Worm (Caenorhabditis elegans) whole organism, young adult: Measurements from ENCODE around the gene nlp-9.
A peak's percentile ranks its signal among the peaks of the same experiment; 100 is the strongest.
"Not testable (repeated sequence)": the region's sequence is repeated elsewhere in the genome, so short reads cannot be mapped to it uniquely, and the experiment has no call there.

ENCODE experiments used
- C06A6.2 ChIP-seq: fragments of 200-800 bp; sonication (Bioruptor generic); conservative IDR thresholded peaks from 2 replicates; pipeline ENCODE4 v1.3.6; 2022; ENCODE audit warnings: missing genetic modification characterization, missing compliant biosample characterization
- F22D6.2 ChIP-seq: sonication (generic microtip); optimal IDR thresholded peaks from 2 replicates; lab custom pipeline; 2016; ENCODE audit warnings: mild to moderate bottlenecking, missing genetic modification characterization, missing compliant biosample characterization
- F49E8.2 ChIP-seq: sonication (generic microtip); optimal IDR thresholded peaks from 3 replicates; lab custom pipeline; 2017; ENCODE audit warnings: missing genetic modification characterization, mild to moderate bottlenecking, missing compliant biosample characterization, antibody characterized with exemption, moderate library complexity; ENCODE audit not compliant: insufficient read depth
- F55B11.4 ChIP-seq: sonication (generic microtip); optimal IDR thresholded peaks from 2 replicates; lab custom pipeline; 2016; ENCODE audit warnings: missing compliant biosample characterization, missing genetic modification characterization, borderline replicate concordance; ENCODE audit not compliant: insufficient read depth
- K11D2.4 ChIP-seq: fragments of 200-800 bp; sonication (Bioruptor generic); IDR thresholded peaks from 2 replicates; pipeline ENCODE4 v1.3.6; 2022; ENCODE audit warnings: missing genetic modification reagents, missing genetic modification characterization, missing compliant biosample characterization
- T26A5.8 ChIP-seq: sonication (generic microtip); optimal IDR thresholded peaks from 2 replicates; lab custom pipeline; 2016; ENCODE audit warnings: missing genetic modification characterization, missing compliant biosample characterization
- ama-1 ChIP-seq, 3 experiments: fragments of 150-350 bp in 1 of 3; sonication (generic microtip) in 2 of 3; optimal IDR thresholded peaks; 2 replicates each; lab custom pipeline; 2014 to 2018; ENCODE audit warnings: missing biosample characterization in 2 of 3, missing genetic modification characterization in 2 of 3, missing genetic modification reagents in 2 of 3
- cebp-2 ChIP-seq: fragments of 200-800 bp; sonication (Bioruptor generic); IDR thresholded peaks from 2 replicates; pipeline ENCODE4 v1.3.6; 2022; ENCODE audit warnings: missing genetic modification characterization, missing compliant biosample characterization
- ceh-100 ChIP-seq: fragments of 200-800 bp; sonication (Bioruptor generic); IDR thresholded peaks from 2 replicates; pipeline ENCODE4 v1.3.6; 2022; ENCODE audit warnings: missing genetic modification reagents, missing genetic modification characterization, missing compliant biosample characterization
- ceh-27 ChIP-seq: fragments of 200-800 bp; sonication (Bioruptor generic); optimal IDR thresholded peaks from 2 replicates; lab custom pipeline; 2018; ENCODE audit warnings: mild to moderate bottlenecking, missing genetic modification characterization, moderate library complexity, missing compliant biosample characterization
- ceh-79 ChIP-seq: sonication (generic microtip); optimal IDR thresholded peaks from 2 replicates; lab custom pipeline; 2017; ENCODE audit warnings: mild to moderate bottlenecking, missing genetic modification characterization, missing compliant biosample characterization
- ets-4 ChIP-seq: fragments of 200-800 bp; sonication (Bioruptor generic); optimal IDR thresholded peaks from 2 replicates; lab custom pipeline; 2018; ENCODE audit warnings: mild to moderate bottlenecking, missing genetic modification characterization, missing compliant biosample characterization
- hrde-1 ChIP-seq: sonication (generic microtip); optimal IDR thresholded peaks from 2 replicates; lab custom pipeline; 2016; ENCODE audit warnings: missing genetic modification characterization, mild to moderate bottlenecking, missing compliant biosample characterization, moderate library complexity, missing genotype, missing genetic modification reagents, borderline replicate concordance
- lag-1 ChIP-seq: fragments of 200-800 bp; sonication (Bioruptor generic); IDR thresholded peaks from 2 replicates; pipeline ENCODE4 v1.3.6; 2022; ENCODE audit warnings: missing genetic modification reagents, missing genetic modification characterization, missing compliant biosample characterization
- let-607 ChIP-seq, 2 experiments: fragments of 200-800 bp in 1 of 2; sonication (Bioruptor generic) in 1 of 2; sonication (generic microtip) in 1 of 2; optimal IDR thresholded peaks; 2 replicates each; lab custom pipeline; 2016 to 2018; ENCODE audit warnings: mild to moderate bottlenecking in 2 of 2, missing compliant biosample characterization in 2 of 2, missing genetic modification characterization in 2 of 2, moderate library complexity in 2 of 2, missing genotype in 1 of 2
- lin-40 ChIP-seq: sonication (generic microtip); optimal IDR thresholded peaks from 2 replicates; lab custom pipeline; 2016; ENCODE audit warnings: missing genetic modification characterization, mild to moderate bottlenecking, missing compliant biosample characterization, missing genotype, missing genetic modification reagents
- madf-6 ChIP-seq: fragments of 200-800 bp; sonication (Bioruptor generic); IDR thresholded peaks from 2 replicates; pipeline ENCODE4 v1.3.6; 2022; ENCODE audit warnings: missing genetic modification reagents, missing genetic modification characterization, missing compliant biosample characterization
- mes-4 ChIP-seq: sonication (generic microtip); optimal IDR thresholded peaks from 2 replicates; lab custom pipeline; 2016; ENCODE audit warnings: missing genotype, missing genetic modification characterization, missing compliant biosample characterization
- nhr-179 ChIP-seq: sonication (generic microtip); optimal IDR thresholded peaks from 2 replicates; lab custom pipeline; 2016; ENCODE audit warnings: mild to moderate bottlenecking, missing genetic modification characterization, missing compliant biosample characterization
- nhr-90 ChIP-seq: sonication (generic microtip); optimal IDR thresholded peaks from 2 replicates; lab custom pipeline; 2016; ENCODE audit warnings: missing genotype, mild to moderate bottlenecking, missing genetic modification characterization, missing compliant biosample characterization
- rcor-1 ChIP-seq: fragments of 200-800 bp; sonication (Bioruptor generic); IDR thresholded peaks from 2 replicates; pipeline ENCODE4 v1.3.6; 2022; ENCODE audit warnings: missing genetic modification reagents, missing genetic modification characterization, missing compliant biosample characterization
- repo-1 ChIP-seq: sonication (generic microtip); optimal IDR thresholded peaks from 2 replicates; lab custom pipeline; 2017; ENCODE audit warnings: mild to moderate bottlenecking, missing genetic modification characterization, missing compliant biosample characterization
- snpc-1.1 ChIP-seq: sonication (generic microtip); optimal IDR thresholded peaks from 2 replicates; lab custom pipeline; 2017; ENCODE audit warnings: missing genetic modification characterization, mild to moderate bottlenecking, missing compliant biosample characterization, antibody characterized with exemption, moderate library complexity, missing genotype, missing genetic modification reagents; ENCODE audit not compliant: insufficient read depth
- sptf-2 ChIP-seq: fragments of 200-800 bp; sonication (Bioruptor generic); optimal IDR thresholded peaks from 2 replicates; lab custom pipeline; 2018; ENCODE audit warnings: mild to moderate bottlenecking, missing genetic modification characterization, missing compliant biosample characterization
- tbx-9 ChIP-seq: sonication (generic microtip); optimal IDR thresholded peaks from 2 replicates; lab custom pipeline; 2016; ENCODE audit warnings: borderline replicate concordance, missing genetic modification characterization, inconsistent platforms, missing compliant biosample characterization
- zfh-2 ChIP-seq: fragments of 200-800 bp; sonication (Bioruptor generic); conservative IDR thresholded peaks from 2 replicates; pipeline ENCODE4 v1.3.6; 2022; ENCODE audit warnings: missing genetic modification reagents, missing genetic modification characterization, missing compliant biosample characterization
- ztf-18 ChIP-seq: sonication (generic microtip); optimal IDR thresholded peaks from 2 replicates; lab custom pipeline; 2016; ENCODE audit warnings: missing genotype, mild to moderate bottlenecking, missing genetic modification characterization, missing compliant biosample characterization
- ztf-28 ChIP-seq: fragments of 200-800 bp; sonication (Bioruptor generic); IDR thresholded peaks from 2 replicates; pipeline ENCODE4 v1.3.6; 2022; ENCODE audit warnings: missing genetic modification reagents, missing genetic modification characterization, missing compliant biosample characterization
- ztf-6 ChIP-seq: fragments of 200-800 bp; sonication (Bioruptor generic); IDR thresholded peaks from 2 replicates; pipeline ENCODE4 v1.3.6; 2022; ENCODE audit warnings: missing genetic modification reagents, missing genetic modification characterization, missing compliant biosample characterization

The nlp-9 gene

DNA sequence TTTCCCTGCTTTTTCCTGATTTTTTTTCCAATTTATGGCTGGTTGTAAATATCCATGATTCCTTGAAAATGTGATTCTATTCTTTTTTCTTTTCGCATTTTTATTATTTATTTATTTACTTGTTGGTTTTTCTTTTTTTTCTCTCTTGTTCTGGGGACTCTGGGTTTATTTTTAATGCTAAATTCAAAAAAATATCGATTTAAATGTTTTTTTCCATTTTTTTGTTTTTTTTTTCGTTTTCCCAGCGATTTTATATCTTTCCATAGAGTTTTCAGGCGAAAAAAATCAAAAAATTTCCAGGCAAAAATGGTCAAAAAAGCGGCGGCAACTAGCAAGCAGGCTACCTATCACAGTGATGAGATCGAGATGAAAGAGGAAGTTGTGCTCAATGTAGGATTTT lies 20.3 kb upstream of the nlp-9 start, which contains the start of gene rpac-40:
TSS of gene rpac-40 (plus strand) at position 301 of the 400 bp plus-strand sequence.
- TF ChIP-seq F55B11.4 (tag; lab: Kevin White, UChicago): no peak
- TF ChIP-seq madf-6: 0 out of 2 replicates have a peak, but pooled peaks have one; percentile 10

DNA sequence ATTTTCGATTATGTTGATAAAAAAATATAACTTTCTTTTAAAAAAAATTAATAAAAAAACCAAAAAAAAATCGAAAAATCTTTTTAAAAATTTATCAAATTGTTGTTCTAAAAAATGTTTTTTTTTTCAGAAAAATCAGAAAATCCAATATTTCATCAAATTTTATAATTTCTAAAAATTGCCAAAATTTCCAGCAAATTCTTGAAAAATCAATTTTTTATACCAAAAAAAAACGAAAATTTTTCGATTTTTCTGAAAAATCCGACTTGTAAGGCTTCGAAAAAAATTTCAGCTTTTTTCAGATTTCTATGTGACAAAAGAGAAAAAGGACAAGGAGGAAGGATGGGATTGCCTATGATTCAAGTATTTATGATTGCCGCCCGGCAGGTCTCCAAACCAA lies 15.0 kb upstream of the nlp-9 start, which contains the start of gene H43I07.1:
TSS of gene H43I07.1 (plus strand) at position 301 of the 400 bp plus-strand sequence.
- TF ChIP-seq ceh-100 (GFP tag; lab: Robert Waterston, UW) (no peak), mes-4 (no peak), let-607 (tag; optimal IDR thresholded peaks at IDR 0.05; lab: Kevin White, UChicago) (no peak), lin-40 (tag; lab: Kevin White, UChicago) (no peak), ceh-27 (GFP tag; lab: Kevin White, UChicago) (no peak), K11D2.4 (GFP tag; lab: Robert Waterston, UW) (no peak)

DNA sequence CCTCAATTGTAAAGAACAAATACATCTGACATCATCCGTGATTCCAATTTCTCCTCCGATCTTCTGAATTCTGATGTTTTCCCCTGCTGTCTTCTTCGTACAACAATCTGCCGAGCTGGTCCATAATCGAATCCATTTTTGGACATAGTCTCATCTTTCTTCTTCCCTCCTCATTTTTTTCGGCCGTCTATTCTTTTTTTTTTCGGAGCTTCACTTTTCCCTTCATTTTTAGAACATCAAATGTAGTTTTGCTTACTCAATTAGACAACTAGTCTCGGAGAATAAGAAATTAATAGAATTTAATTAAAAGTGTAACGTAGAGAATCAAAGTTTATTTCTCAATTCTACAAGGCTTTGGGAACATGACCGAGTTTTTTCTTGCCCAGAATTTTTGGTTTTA lies 7.9 kb upstream of the nlp-9 start:
- no peak for TF ChIP-seq zfh-2 (GFP tag; lab: Robert Waterston, UW)
- no peak for TF ChIP-seq repo-1
- no peak for TF ChIP-seq lin-40 (tag; lab: Kevin White, UChicago)
- TF ChIP-seq sptf-2 (GFP tag; lab: Kevin White, UChicago): no peak
- TF ChIP-seq ztf-6: no peak
- TF ChIP-seq ceh-79 (tag; lab: Kevin White, UChicago): no peak
- no peak for TF ChIP-seq hrde-1 (tag; lab: Kevin White, UChicago)
- TF ChIP-seq nhr-90 (tag; lab: Kevin White, UChicago): no peak
- no peak for TF ChIP-seq ztf-28
- no peak for TF ChIP-seq ama-1 (optimal IDR thresholded peaks at IDR 0.05; lab: Kevin White, UChicago)
- TF ChIP-seq ama-1 (GFP tag; optimal IDR thresholded peaks at IDR 0.05; lab: Kevin White, UChicago): no peak
- TF ChIP-seq, all 124 proteins: peak for 0

DNA sequence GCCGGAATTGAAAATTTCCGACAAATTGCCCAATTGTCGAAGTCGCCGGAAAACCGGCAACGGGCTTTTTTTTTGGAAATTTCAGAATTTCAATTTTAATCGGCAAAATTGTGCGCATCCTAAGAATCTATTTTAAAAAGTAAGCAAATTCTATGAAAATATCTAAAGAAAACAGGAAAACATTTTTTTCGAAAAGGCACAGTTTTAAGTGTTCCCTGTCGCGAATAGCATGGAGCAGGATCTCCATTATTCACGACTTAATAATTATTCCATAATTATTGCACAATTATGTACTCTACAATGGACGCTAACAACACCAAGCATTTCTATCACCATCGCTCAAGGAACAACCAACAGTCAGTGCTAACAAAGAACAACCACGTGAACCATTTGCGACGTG lies 3.6 kb upstream of the nlp-9 start, which contains the start of gene H43I07.4:
TSS of gene H43I07.4 (plus strand) at position 301 of the 400 bp plus-strand sequence.
- TF ChIP-seq mes-4; F49E8.2 (tag; lab: Kevin White, UChicago); T26A5.8 (tag; lab: Kevin White, UChicago): not testable (repeated sequence)

DNA sequence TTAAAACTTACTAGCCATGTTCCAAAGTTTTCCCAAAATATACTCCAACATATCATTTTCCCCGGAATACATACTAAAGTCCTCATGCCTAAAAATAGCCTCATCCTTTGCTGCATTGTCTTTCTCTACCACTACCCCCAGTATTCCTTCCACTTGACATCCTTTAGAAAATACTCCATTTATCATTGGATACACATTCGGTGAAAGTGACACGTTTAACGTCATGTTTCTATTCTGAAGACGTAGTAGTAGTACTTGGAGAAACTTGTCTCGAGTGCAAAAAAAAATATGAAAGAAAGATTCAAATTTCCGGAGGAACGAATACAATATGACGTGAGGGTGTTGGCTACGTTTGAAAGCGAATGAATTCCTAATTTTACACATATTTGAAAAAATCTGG lies 2.5 kb upstream of the nlp-9 start:
- TF ChIP-seq nhr-179 (tag; lab: Kevin White, UChicago) (no peak), rcor-1 (no peak), snpc-1.1 (no peak), lag-1 (GFP tag; lab: Robert Waterston, UW) (no peak), sptf-2 (GFP tag; lab: Kevin White, UChicago) (no peak), ets-4 (no peak), tbx-9 (no peak), C06A6.2 (GFP tag; lab: Robert Waterston, UW) (no peak), ztf-18 (no peak)
- TF ChIP-seq, all 124 proteins: peak for 0

DNA sequence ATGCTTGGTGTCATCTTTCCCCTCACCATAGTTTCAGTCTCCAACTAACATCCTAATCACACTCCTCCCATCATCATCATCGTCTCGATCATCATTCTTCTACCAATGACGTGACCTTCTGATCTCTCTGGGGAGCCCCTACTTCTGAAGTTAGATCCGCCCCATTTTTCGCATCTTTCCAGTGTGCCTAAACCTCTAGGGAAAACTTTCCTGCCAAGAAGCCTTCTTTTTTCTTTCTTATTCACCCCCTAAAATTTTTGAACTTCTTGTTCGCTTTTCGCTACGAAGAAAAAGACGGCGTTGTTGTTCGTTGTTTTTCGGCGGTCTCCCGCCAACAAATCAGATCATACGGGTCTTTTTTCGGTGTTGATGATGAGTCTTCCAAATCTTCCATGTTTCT lies 1.2 kb upstream of the nlp-9 start:
- TF ChIP-seq F22D6.2 (tag; lab: Kevin White, UChicago) (no peak), K11D2.4 (GFP tag; lab: Robert Waterston, UW) (0 out of 2 replicates have a peak, but pooled peaks have one; percentile 31), ceh-79 (tag; lab: Kevin White, UChicago) (no peak), cebp-2 (GFP tag; lab: Robert Waterston, UW) (no peak)
